Fruit fly (Drosophila melanogaster) whole organism, adult: ENCODE data around the gene fend.

ENCODE experiments used
- CG11617 ChIP-seq: fragments of 200-800 bp; sonication (Bioruptor generic); optimal IDR thresholded peaks from 2 replicates; lab custom pipeline; 2017; ENCODE audit warnings: mild to moderate bottlenecking, missing biosample characterization, missing genetic modification reagents, missing genetic modification characterization
- CG12768 ChIP-seq: fragments of 200-800 bp; sonication (Bioruptor generic); optimal IDR thresholded peaks from 2 replicates; lab custom pipeline; 2017; ENCODE audit warnings: missing biosample characterization, missing genetic modification characterization, mild to moderate bottlenecking, moderate library complexity, missing genetic modification reagents
- CG14711 ChIP-seq: fragments of 200-800 bp; sonication (Bioruptor generic); optimal IDR thresholded peaks from 2 replicates; lab custom pipeline; 2018; ENCODE audit warnings: missing biosample characterization, mild to moderate bottlenecking, missing genetic modification characterization, moderate library complexity
- CG7045 ChIP-seq: fragments of 200-800 bp; sonication (Bioruptor generic); optimal IDR thresholded peaks from 2 replicates; lab custom pipeline; 2017; ENCODE audit warnings: missing biosample characterization, mild to moderate bottlenecking, missing genetic modification characterization
- CG7101 ChIP-seq: fragments of 200-800 bp; sonication (Bioruptor generic); optimal IDR thresholded peaks from 2 replicates; lab custom pipeline; 2018; ENCODE audit warnings: missing biosample characterization, mild to moderate bottlenecking, missing genetic modification characterization, moderate library complexity
- Hr96 ChIP-seq: fragments of 200-800 bp; sonication (Bioruptor generic); optimal IDR thresholded peaks from 2 replicates; lab custom pipeline; 2016; ENCODE audit warnings: missing biosample characterization, missing genetic modification characterization
- Mnt ChIP-seq: fragments of 200-800 bp; sonication (Bioruptor generic); optimal IDR thresholded peaks from 2 replicates; lab custom pipeline; 2016; ENCODE audit warnings: missing biosample characterization, mild to moderate bottlenecking, missing genetic modification characterization
- bab1 ChIP-seq: fragments of 200-800 bp; sonication (Bioruptor generic); optimal IDR thresholded peaks from 3 replicates; lab custom pipeline; 2019; ENCODE audit warnings: missing biosample characterization, mild to moderate bottlenecking, missing genetic modification characterization, moderate library complexity
- cnc ChIP-seq, 2 experiments: fragments of >200 bp; optimal IDR thresholded peaks; 2 replicates each; lab custom pipeline; 2017
- kay ChIP-seq: fragments of 200-800 bp; sonication (Bioruptor generic); peaks from one replicate; lab custom pipeline; 2016; ENCODE audit warnings: missing biosample characterization, missing genetic modification characterization, borderline replicate concordance
- ovo ChIP-seq: fragments of 200-800 bp; sonication (Bioruptor generic); optimal IDR thresholded peaks from 2 replicates; lab custom pipeline; 2016; ENCODE audit warnings: missing biosample characterization, missing genetic modification characterization
- tj ChIP-seq: fragments of 200-800 bp; sonication (Bioruptor generic); optimal IDR thresholded peaks from 3 replicates; lab custom pipeline; 2017; ENCODE audit warnings: missing biosample characterization, mild to moderate bottlenecking, missing genetic modification characterization, moderate library complexity
- toe ChIP-seq: fragments of 200-800 bp; sonication (Bioruptor generic); optimal IDR thresholded peaks from 2 replicates; lab custom pipeline; 2016; ENCODE audit warnings: missing biosample characterization, missing genetic modification characterization

- TF ChIP-seq CG11617, result no peak
- TF ChIP-seq CG7045 (GFP tag; lab: Kevin White, UChicago), result no peak
- no peak for TF ChIP-seq Hr96 (GFP tag; lab: Kevin White, UChicago)
- no peak for TF ChIP-seq Mnt
- TF ChIP-seq ovo (GFP tag; lab: Kevin White, UChicago), result no peak
- TF ChIP-seq CG12768 (GFP tag; lab: Kevin White, UChicago), result no peak
- no peak for TF ChIP-seq tj (GFP tag; lab: Kevin White, UChicago)
- no peak for TF ChIP-seq cnc (optimal IDR thresholded peaks at IDR 0.05; lab: Kevin White, UChicago)
- TF ChIP-seq toe (GFP tag; lab: Kevin White, UChicago), result no peak
- TF ChIP-seq kay, result no peak
- no peak for TF ChIP-seq CG7101 (tag; lab: Kevin White, UChicago)
- peak; percentile 58 for TF ChIP-seq bab1 (GFP tag; lab: Kevin White, UChicago)
- peak; percentile 45 for TF ChIP-seq CG14711 (tag; lab: Kevin White, UChicago)
Measured at dm6 chrX:9148989-9149522, 14.2 kb upstream of the fend start, which contains the start of the genes fh and Bap111.
